Fruit fly (Drosophila melanogaster): ENCODE data around the gene Las.

- no peak for TF ChIP-seq fru (GFP tag; optimal IDR thresholded peaks at IDR 0.05)
- TF ChIP-seq jim (GFP tag; optimal IDR thresholded peaks at IDR 0.05) = no peak
- TF ChIP-seq GATAd (GFP tag; optimal IDR thresholded peaks at IDR 0.05) = no peak
- no peak for TF ChIP-seq psq (GFP tag; optimal IDR thresholded peaks at IDR 0.05)
- TF ChIP-seq lola (GFP tag; optimal IDR thresholded peaks at IDR 0.05) = no peak
- no peak for TF ChIP-seq usp (GFP tag; optimal IDR thresholded peaks at IDR 0.05)
- TF ChIP-seq sv (GFP tag; optimal IDR thresholded peaks at IDR 0.05) = no peak
- no peak for TF ChIP-seq dmrt93B (GFP tag; optimal IDR thresholded peaks at IDR 0.05)
These were observed 44.4 kb downstream of the Las start for dm6 chr3L:20387843-20388163.

Measured in whole organism, wandering third instar larva.